Worm (Caenorhabditis elegans) whole organism, mixed stage, embryonic: Measurements from ENCODE around the gene F54D5.15.

ENCODE experiments used
- nhr-76 ChIP-seq: sonication (generic microtip); optimal IDR thresholded peaks from 2 replicates; lab custom pipeline; 2017; ENCODE audit warnings: missing biosample characterization, missing genetic modification characterization
- unc-62 ChIP-seq: fragments of 150-350 bp; optimal IDR thresholded peaks from 2 replicates; lab custom pipeline; 2014; ENCODE audit warnings: missing biosample characterization, missing genetic modification reagents, missing genetic modification characterization

DNA sequence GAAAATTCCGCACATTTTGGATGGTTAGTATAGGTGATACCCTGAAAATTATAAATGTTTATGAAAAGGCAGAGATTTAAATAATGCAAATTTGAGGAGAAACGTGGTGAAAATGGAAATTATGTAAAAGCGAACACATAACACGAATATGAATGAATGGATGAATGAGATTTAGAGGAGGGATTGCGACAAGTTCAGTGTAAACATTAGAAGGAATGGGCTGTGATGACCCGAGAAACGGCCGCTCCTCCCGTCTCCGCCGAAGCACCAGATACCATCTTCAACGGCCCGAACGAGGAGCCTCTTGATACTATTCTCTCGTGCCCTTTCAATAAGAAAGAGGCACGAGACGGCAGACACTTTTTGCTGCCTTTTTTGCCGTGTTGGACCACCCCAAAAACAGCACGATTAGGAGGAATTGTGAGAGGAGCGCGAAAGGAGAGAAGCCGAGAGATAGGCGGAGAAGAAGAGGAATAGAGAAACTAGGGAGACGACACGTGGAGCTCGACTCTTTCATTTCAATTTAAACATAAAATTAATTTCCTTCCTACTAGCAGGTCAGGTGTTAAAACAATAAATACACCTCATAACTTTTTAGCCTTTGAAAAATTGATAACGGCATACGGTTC, 31.5 kb upstream of the F54D5.15 start, which contains the start of gene gfat-1:
- no peak for TF ChIP-seq nhr-76 (tag; lab: Kevin White, UChicago)
- no peak for TF ChIP-seq unc-62
